Fruit fly (Drosophila melanogaster) whole organism, embryonic: Measurements from ENCODE around the gene Syx4.
A peak's percentile ranks its signal among the peaks of the same experiment; 100 is the strongest.

Experiments
- Atf3 ChIP-seq: fragments of 200-800 bp; sonication (Bioruptor generic); optimal IDR thresholded peaks from 3 replicates; lab custom pipeline; 2016; ENCODE audit warnings: missing biosample characterization, missing genetic modification characterization
- Atf6 ChIP-seq: fragments of 200-800 bp; sonication (Bioruptor generic); IDR thresholded peaks from 2 replicates; pipeline ENCODE4 v1.3.6; 2022; ENCODE audit warnings: missing biosample characterization, missing genetic modification characterization
- Blimp-1 ChIP-seq: fragments of 200-800 bp; sonication (Bioruptor generic); optimal IDR thresholded peaks from 3 replicates; lab custom pipeline; 2018; ENCODE audit warnings: missing biosample characterization, missing genetic modification characterization, mild to moderate bottlenecking, moderate library complexity, missing genetic modification reagents
- BtbVII ChIP-seq: fragments of 200-800 bp; sonication (Bioruptor generic); optimal IDR thresholded peaks from 3 replicates; lab custom pipeline; 2017; ENCODE audit warnings: missing biosample characterization, mild to moderate bottlenecking, missing genetic modification characterization
- CG11560 ChIP-seq: fragments of 200-800 bp; sonication (Bioruptor generic); IDR thresholded peaks from 3 replicates; pipeline ENCODE4 v1.3.6; 2022; ENCODE audit warnings: missing biosample characterization, missing genetic modification characterization
- CG12155 ChIP-seq: fragments of 200-800 bp; sonication (Bioruptor generic); optimal IDR thresholded peaks from 3 replicates; lab custom pipeline; 2016; ENCODE audit warnings: missing biosample characterization, missing genetic modification characterization
- CG13123 ChIP-seq: fragments of 200-800 bp; sonication (Bioruptor generic); optimal IDR thresholded peaks from 2 replicates; lab custom pipeline; 2016; ENCODE audit warnings: missing biosample characterization, missing genetic modification characterization
- CG13296 ChIP-seq: fragments of 200-800 bp; sonication (Bioruptor generic); optimal IDR thresholded peaks from 3 replicates; lab custom pipeline; 2018; ENCODE audit warnings: missing biosample characterization, mild to moderate bottlenecking, missing genetic modification characterization
- CG13424 ChIP-seq: fragments of 200-800 bp; sonication (Bioruptor generic); optimal IDR thresholded peaks from 2 replicates; lab custom pipeline; 2019; ENCODE audit warnings: missing biosample characterization, mild to moderate bottlenecking, missing genetic modification characterization, moderate library complexity
- CG13775 ChIP-seq: fragments of 200-800 bp; sonication (Bioruptor generic); optimal IDR thresholded peaks from 3 replicates; lab custom pipeline; 2017; ENCODE audit warnings: missing biosample characterization, mild to moderate bottlenecking, missing genetic modification characterization
- CG15269 ChIP-seq: fragments of 200-800 bp; sonication (Bioruptor generic); optimal IDR thresholded peaks from 2 replicates; lab custom pipeline; 2018; ENCODE audit warnings: missing biosample characterization, mild to moderate bottlenecking, missing genetic modification characterization, moderate library complexity
- CG1602 ChIP-seq: fragments of 200-800 bp; sonication (Bioruptor generic); optimal IDR thresholded peaks from 3 replicates; lab custom pipeline; 2016; ENCODE audit warnings: missing biosample characterization, missing genetic modification characterization
- CG16813 ChIP-seq: fragments of 200-800 bp; sonication (Bioruptor generic); IDR thresholded peaks from 3 replicates; pipeline ENCODE4 v1.3.6; 2022; ENCODE audit warnings: missing biosample characterization, missing genetic modification characterization; ENCODE audit not compliant: partially characterized antibody
- CG17385 ChIP-seq: fragments of 200-800 bp; sonication (Bioruptor generic); optimal IDR thresholded peaks from 3 replicates; lab custom pipeline; 2018; ENCODE audit warnings: missing biosample characterization, mild to moderate bottlenecking, missing genetic modification characterization
- CG2120 ChIP-seq: fragments of 200-800 bp; sonication (Bioruptor generic); optimal IDR thresholded peaks from 3 replicates; lab custom pipeline; 2016; ENCODE audit warnings: missing biosample characterization, missing genetic modification characterization
- CG2199 ChIP-seq: fragments of 200-800 bp; sonication (Bioruptor generic); IDR thresholded peaks from 3 replicates; pipeline ENCODE4 v1.3.6; 2022; ENCODE audit warnings: missing biosample characterization, missing genetic modification characterization
- CG31365 ChIP-seq: fragments of 200-800 bp; sonication (Bioruptor generic); optimal IDR thresholded peaks from 2 replicates; lab custom pipeline; 2018; ENCODE audit warnings: missing biosample characterization, mild to moderate bottlenecking, missing genetic modification characterization
- CG34422 ChIP-seq: fragments of 200-800 bp; sonication (Bioruptor generic); IDR thresholded peaks from 3 replicates; pipeline ENCODE4 v1.3.6; 2022; ENCODE audit warnings: missing biosample characterization, missing genetic modification characterization
- CG3995 ChIP-seq: fragments of 200-800 bp; sonication (Bioruptor generic); optimal IDR thresholded peaks from 3 replicates; lab custom pipeline; 2016; ENCODE audit warnings: missing biosample characterization, missing genetic modification characterization
- CG4282 ChIP-seq: fragments of 200-800 bp; sonication (Bioruptor generic); optimal IDR thresholded peaks from 2 replicates; lab custom pipeline; 2016; ENCODE audit warnings: missing biosample characterization, missing genetic modification characterization
- CG43689 ChIP-seq: fragments of 200-800 bp; sonication (Bioruptor generic); IDR thresholded peaks from 2 replicates; pipeline ENCODE4 v1.3.6; 2022; ENCODE audit warnings: missing biosample characterization, missing genetic modification characterization
- CG4424 ChIP-seq: fragments of 200-800 bp; sonication (Bioruptor generic); optimal IDR thresholded peaks from 3 replicates; lab custom pipeline; 2016; ENCODE audit warnings: missing biosample characterization, missing genetic modification characterization
- CG7372 ChIP-seq: fragments of 200-800 bp; sonication (Bioruptor generic); IDR thresholded peaks from 2 replicates; pipeline ENCODE4 v1.3.6; 2022; ENCODE audit warnings: missing biosample characterization, missing genetic modification characterization
- HLH4C ChIP-seq: fragments of 200-800 bp; sonication (Bioruptor generic); IDR thresholded peaks from 3 replicates; pipeline ENCODE4 v1.3.6; 2022; ENCODE audit warnings: missing biosample characterization, missing genetic modification characterization; ENCODE audit not compliant: partially characterized antibody
- HLH54F ChIP-seq: fragments of 200-800 bp; sonication (Bioruptor generic); optimal IDR thresholded peaks from 3 replicates; lab custom pipeline; 2016; ENCODE audit warnings: missing biosample characterization, missing genetic modification characterization
- HLHmδ ChIP-seq: fragments of 200-800 bp; sonication (Bioruptor generic); optimal IDR thresholded peaks from 2 replicates; lab custom pipeline; 2018; ENCODE audit warnings: missing biosample characterization, mild to moderate bottlenecking, missing genetic modification characterization, moderate library complexity
- Neu2 ChIP-seq: fragments of 200-800 bp; sonication (Bioruptor generic); optimal IDR thresholded peaks from 3 replicates; lab custom pipeline; 2016; ENCODE audit warnings: missing biosample characterization, missing genetic modification characterization, borderline replicate concordance
- Nf-YA ChIP-seq: fragments of 200-800 bp; sonication (Bioruptor generic); IDR thresholded peaks from 2 replicates; pipeline ENCODE4 v1.3.6; 2022; ENCODE audit warnings: missing biosample characterization, missing genetic modification characterization
- Oli ChIP-seq: fragments of 200-800 bp; sonication (Bioruptor generic); optimal IDR thresholded peaks from 2 replicates; lab custom pipeline; 2018; ENCODE audit warnings: missing biosample characterization, mild to moderate bottlenecking, missing genetic modification characterization, moderate library complexity
- ap ChIP-seq: fragments of 200-800 bp; sonication (Bioruptor generic); IDR thresholded peaks from 2 replicates; pipeline ENCODE4 v1.3.6; 2022; ENCODE audit warnings: missing biosample characterization, missing genetic modification characterization
- br ChIP-seq: fragments of >200 bp; optimal IDR thresholded peaks from 2 replicates; lab custom pipeline; 2017
- bsh ChIP-seq, 2 experiments: fragments of 200-800 bp; sonication (Bioruptor generic); optimal IDR thresholded peaks; 2 replicates each; lab custom pipeline; 2017 to 2018; ENCODE audit warnings: mild to moderate bottlenecking in 2 of 2, missing biosample characterization in 2 of 2, missing genetic modification characterization in 2 of 2, moderate library complexity in 1 of 2
- corto ChIP-seq: fragments of 200-800 bp; sonication (Bioruptor generic); optimal IDR thresholded peaks from 2 replicates; lab custom pipeline; 2016; ENCODE audit warnings: missing biosample characterization, mild to moderate bottlenecking, missing genetic modification characterization, moderate library complexity
- da ChIP-seq: fragments of 200-800 bp; sonication (Bioruptor generic); optimal IDR thresholded peaks from 2 replicates; lab custom pipeline; 2016; ENCODE audit warnings: missing biosample characterization, missing genetic modification characterization
- danr ChIP-seq: fragments of 200-800 bp; sonication (Bioruptor generic); IDR thresholded peaks from 2 replicates; pipeline ENCODE4 v1.3.6; 2022; ENCODE audit warnings: missing biosample characterization, missing genetic modification characterization
- fd64A ChIP-seq: fragments of 200-800 bp; sonication (Bioruptor generic); optimal IDR thresholded peaks from 3 replicates; lab custom pipeline; 2018; ENCODE audit warnings: missing biosample characterization, mild to moderate bottlenecking, missing genetic modification characterization
- fd96Cb ChIP-seq: fragments of 200-800 bp; sonication (Bioruptor generic); optimal IDR thresholded peaks from 2 replicates; lab custom pipeline; 2018; ENCODE audit warnings: missing biosample characterization, mild to moderate bottlenecking, missing genetic modification characterization, moderate library complexity
- gce ChIP-seq: fragments of 200-800 bp; sonication (Bioruptor generic); IDR thresholded peaks from 3 replicates; pipeline ENCODE4 v1.3.6; 2022; ENCODE audit warnings: missing biosample characterization, missing genetic modification characterization
- h ChIP-seq: fragments of >200 bp; optimal IDR thresholded peaks from 2 replicates; lab custom pipeline; 2017
- ham ChIP-seq: fragments of 200-800 bp; sonication (Bioruptor generic); IDR thresholded peaks from 2 replicates; pipeline ENCODE4 v1.3.6; 2022; ENCODE audit warnings: missing biosample characterization, missing genetic modification characterization
- jing ChIP-seq: fragments of 200-800 bp; sonication (Bioruptor generic); optimal IDR thresholded peaks from 2 replicates; lab custom pipeline; 2018; ENCODE audit warnings: missing biosample characterization, mild to moderate bottlenecking, missing genetic modification characterization
- lov ChIP-seq, 2 experiments: fragments of 200-800 bp in 1 of 2; fragments of >200 bp in 1 of 2; sonication (Bioruptor generic) in 1 of 2; IDR thresholded peaks in 1 of 2; optimal IDR thresholded peaks in 1 of 2; 2 replicates in 1 of 2; 3 replicates in 1 of 2; pipeline versions ENCODE4 v1.3.6 to Lab custom; 2017 to 2022; ENCODE audit warnings: missing biosample characterization in 1 of 2, missing genetic modification characterization in 1 of 2
- onecut ChIP-seq: fragments of 200-800 bp; sonication (Bioruptor generic); IDR thresholded peaks from 2 replicates; pipeline ENCODE4 v1.3.6; 2022; ENCODE audit warnings: missing biosample characterization, missing genetic modification characterization
- pnt ChIP-seq: fragments of 200-800 bp; sonication (Bioruptor generic); optimal IDR thresholded peaks from 3 replicates; lab custom pipeline; 2016; ENCODE audit warnings: missing biosample characterization, missing genetic modification characterization
- pzg ChIP-seq: fragments of 200-800 bp; sonication (Bioruptor generic); optimal IDR thresholded peaks from 3 replicates; lab custom pipeline; 2018; ENCODE audit warnings: missing biosample characterization, mild to moderate bottlenecking, missing genetic modification characterization, moderate library complexity
- sim ChIP-seq: fragments of 200-800 bp; sonication (Bioruptor generic); IDR thresholded peaks from 2 replicates; pipeline ENCODE4 v1.3.6; 2022; ENCODE audit warnings: missing biosample characterization, missing genetic modification characterization
- slbo ChIP-seq: fragments of 200-800 bp; sonication (Bioruptor generic); IDR thresholded peaks from 2 replicates; pipeline ENCODE4 v1.3.6; 2022; ENCODE audit warnings: missing biosample characterization, missing genetic modification characterization
- tna ChIP-seq: fragments of 200-800 bp; sonication (Bioruptor generic); IDR thresholded peaks from 2 replicates; pipeline ENCODE4 v1.3.6; 2022; ENCODE audit warnings: missing biosample characterization, missing genetic modification characterization; ENCODE audit not compliant: partially characterized antibody
- trem ChIP-seq: fragments of 200-800 bp; optimal IDR thresholded peaks from 3 replicates; lab custom pipeline; 2019; ENCODE audit warnings: missing biosample characterization, mild to moderate bottlenecking, missing genetic modification characterization, moderate library complexity
- twi ChIP-seq: fragments of 200-800 bp; optimal IDR thresholded peaks from 2 replicates; lab custom pipeline; 2019; ENCODE audit warnings: missing biosample characterization, mild to moderate bottlenecking, missing genetic modification characterization, moderate library complexity
- yki ChIP-seq: fragments of >200 bp; optimal IDR thresholded peaks from 3 replicates; lab custom pipeline; 2018
- zf30C ChIP-seq: fragments of 200-800 bp; sonication (Bioruptor generic); optimal IDR thresholded peaks from 3 replicates; lab custom pipeline; 2018; ENCODE audit warnings: missing biosample characterization, mild to moderate bottlenecking, missing genetic modification characterization

The Syx4 gene

dm6 chrX:2790055-2790617 lies 46.3 kb upstream of the Syx4 start, which contains the start of gene CG32795 (continued):
- no peak; the same call in 1 of the 2 replicates for TF ChIP-seq tna (GFP tag; lab: Robert Waterston, UW)
- TF ChIP-seq Oli (tag; lab: Kevin White, UChicago) = no peak
- no peak for TF ChIP-seq fd64A (GFP tag; lab: Kevin White, UChicago)
- no peak for TF ChIP-seq sim (GFP tag; lab: Robert Waterston, UW)
- TF ChIP-seq lov (optimal IDR thresholded peaks at IDR 0.05; lab: Kevin White, UChicago) = no peak
- TF ChIP-seq lov (GFP tag; IDR thresholded peaks at IDR 0.05; lab: Robert Waterston, UW) = no peak
- no peak for TF ChIP-seq CG1602 (GFP tag; lab: Kevin White, UChicago)
- no peak for TF ChIP-seq Atf3 (GFP tag; lab: Kevin White, UChicago)
- TF ChIP-seq Atf6 (GFP tag; lab: Robert Waterston, UW) = no peak
- peak; percentile 16 for TF ChIP-seq twi (tag; lab: Kevin White, UChicago)
- no peak for TF ChIP-seq corto
- no peak for TF ChIP-seq CG13296 (GFP tag; lab: Kevin White, UChicago)
- no peak for TF ChIP-seq CG34422 (GFP tag; lab: Robert Waterston, UW)
- TF ChIP-seq HLHmδ (GFP tag; lab: Kevin White, UChicago) = no peak
- TF ChIP-seq Neu2 (GFP tag; lab: Kevin White, UChicago) = no peak
- no peak for TF ChIP-seq pnt (GFP tag; lab: Kevin White, UChicago)
- no peak for TF ChIP-seq ham (GFP tag; lab: Robert Waterston, UW)
- TF ChIP-seq bsh (GFP tag; optimal IDR thresholded peaks at IDR 0.05; lab: Kevin White, UChicago) = no peak
- TF ChIP-seq CG13123 = no peak
- TF ChIP-seq trem (tag; lab: Kevin White, UChicago) = no peak
- no peak for TF ChIP-seq jing (GFP tag; lab: Kevin White, UChicago)
- TF ChIP-seq CG13775 (GFP tag; lab: Kevin White, UChicago) = peak; percentile 11
- TF ChIP-seq CG16813 (GFP tag; lab: Robert Waterston, UW) = no peak
- no peak for TF ChIP-seq CG31365 (tag; lab: Kevin White, UChicago)
- no peak for TF ChIP-seq CG4282 (GFP tag; lab: Kevin White, UChicago)
- TF ChIP-seq CG43689 (GFP tag; lab: Robert Waterston, UW) = no peak
- no peak for TF ChIP-seq CG11560 (tag; lab: Robert Waterston, UW)
- TF ChIP-seq pzg (GFP tag; lab: Kevin White, UChicago) = peak; percentile 38
- TF ChIP-seq HLH4C (GFP tag; lab: Robert Waterston, UW) = no peak
- TF ChIP-seq slbo = no peak
- no peak for TF ChIP-seq zf30C (GFP tag; lab: Kevin White, UChicago)
- peak; percentile 35 for TF ChIP-seq CG4424 (GFP tag; lab: Kevin White, UChicago)
- TF ChIP-seq yki (lab: Kevin White, UChicago) = no peak
- TF ChIP-seq CG12155 (GFP tag; lab: Kevin White, UChicago) = peak; percentile 5
- TF ChIP-seq Blimp-1 (GFP tag; lab: Kevin White, UChicago) = no peak
- TF ChIP-seq danr (GFP tag; lab: Robert Waterston, UW) = no peak
- peak; percentile 21 for TF ChIP-seq CG13424 (tag; lab: Kevin White, UChicago)
- no peak for TF ChIP-seq BtbVII (GFP tag; lab: Kevin White, UChicago)
- peak; percentile 48 for TF ChIP-seq CG3995 (GFP tag; lab: Kevin White, UChicago)
- no peak for TF ChIP-seq CG17385 (GFP tag; lab: Kevin White, UChicago)
- TF ChIP-seq gce (GFP tag; lab: Robert Waterston, UW) = no peak
- TF ChIP-seq CG2120 (GFP tag; lab: Kevin White, UChicago) = no peak
- TF ChIP-seq ap = no peak
- TF ChIP-seq HLH54F (GFP tag; lab: Kevin White, UChicago) = no peak
- TF ChIP-seq CG15269 (tag; lab: Kevin White, UChicago) = no peak
- TF ChIP-seq CG7372 (GFP tag; lab: Robert Waterston, UW) = no peak
- no peak for TF ChIP-seq br (lab: Kevin White, UChicago)
- TF ChIP-seq fd96Cb (tag; lab: Kevin White, UChicago) = no peak
- no peak for TF ChIP-seq da (GFP tag; lab: Kevin White, UChicago)
- TF ChIP-seq Nf-YA (GFP tag; lab: Robert Waterston, UW) = no peak
- peak; percentile 88; the same call in 1 of the 3 replicates for TF ChIP-seq CG2199 (GFP tag; lab: Robert Waterston, UW)
- no peak for TF ChIP-seq h (lab: Kevin White, UChicago)
- no peak for TF ChIP-seq onecut (GFP tag; lab: Robert Waterston, UW)
